Worm (Caenorhabditis elegans): ENCODE data around the gene C27D9.2.

DNA sequence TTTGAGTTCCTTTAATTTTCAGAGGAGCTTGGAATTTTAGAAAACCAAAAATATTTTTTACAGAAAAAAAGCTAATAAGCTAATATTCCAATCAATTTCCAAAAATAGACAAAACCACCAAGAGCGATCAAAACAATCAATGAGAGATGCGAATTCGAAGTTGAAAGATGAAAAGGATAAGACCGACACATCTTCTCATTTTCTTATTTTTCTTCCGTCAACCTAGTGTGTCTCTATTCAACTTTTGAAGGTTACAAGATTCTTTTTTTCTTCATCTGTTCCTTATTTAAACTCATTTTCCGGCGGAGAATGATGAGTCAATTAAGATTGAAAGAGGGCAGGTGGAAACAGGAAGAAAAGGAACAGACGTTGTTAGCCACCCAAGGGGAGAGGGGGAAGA is 11.0 kb upstream of the C27D9.2 start:
- TF ChIP-seq pha-4 (tag; optimal IDR thresholded peaks at IDR 0.05) (no peak), egl-27 (tag; optimal IDR thresholded peaks at IDR 0.05) (no peak), hmg-11 (tag; optimal IDR thresholded peaks at IDR 0.05) (no peak), unc-39 (tag; optimal IDR thresholded peaks at IDR 0.05) (no peak), unc-62 (GFP tag; optimal IDR thresholded peaks at IDR 0.05) (no peak), ama-1 (optimal IDR thresholded peaks at IDR 0.05) (no peak), pqm-1 (tag; optimal IDR thresholded peaks at IDR 0.05) (no peak), ztf-11 (tag; optimal IDR thresholded peaks at IDR 0.05) (no peak), ZK546.5 (tag; optimal IDR thresholded peaks at IDR 0.05) (no peak), R02D3.7 (tag; optimal IDR thresholded peaks at IDR 0.05) (no peak)
